Fruit fly (Drosophila melanogaster): Measurements from ENCODE around the gene CG6683.

CG6683 gene

dm6 chr3L:8506975-8507441 is 7.7 kb downstream of the CG6683 start, which contains the start of gene CG43163 (continued):
- TF ChIP-seq CG7987 (GFP tag; optimal IDR thresholded peaks at IDR 0.05), result peak; percentile 65
- peak; percentile 41; the same call in 1 of the 2 replicates for TF ChIP-seq CG13287 (GFP tag; IDR thresholded peaks at IDR 0.05; ENCODE audit: partially characterized antibody)
- 0 out of 2 replicates have a peak, but pooled peaks have one; percentile 17 for TF ChIP-seq CG10321 (GFP tag; IDR thresholded peaks at IDR 0.05)
- peak; percentile 21; the same call in 1 of the 2 replicates for TF ChIP-seq CG14667 (GFP tag; IDR thresholded peaks at IDR 0.05)
- peak in 1 of 3 experiments; percentile 56 for TF ChIP-seq lola (GFP tag; optimal IDR thresholded peaks at IDR 0.05)
- TF ChIP-seq gro (GFP tag; optimal IDR thresholded peaks at IDR 0.05), result peak; percentile 3
- peak; percentile 56 for TF ChIP-seq MESR4 (GFP tag; optimal IDR thresholded peaks at IDR 0.05)
- peak; percentile 72 for TF ChIP-seq E2f2 (GFP tag; IDR thresholded peaks at IDR 0.05)
- peak; percentile 64 for TF ChIP-seq CG12155 (GFP tag; optimal IDR thresholded peaks at IDR 0.05)
- no peak for TF ChIP-seq mirr (GFP tag; optimal IDR thresholded peaks at IDR 0.05)
- TF ChIP-seq Dip2 (GFP tag; IDR thresholded peaks at IDR 0.05), result no peak
- TF ChIP-seq ems (GFP tag; optimal IDR thresholded peaks at IDR 0.05), result peak; percentile 43
- 0 out of 2 replicates have a peak, but pooled peaks have one; percentile 28 for TF ChIP-seq CG5953 (GFP tag; IDR thresholded peaks at IDR 0.05)
- peak; percentile 79 for TF ChIP-seq trem (tag; optimal IDR thresholded peaks at IDR 0.05)
- TF ChIP-seq CG7372 (GFP tag; IDR thresholded peaks at IDR 0.05), result peak; percentile 60
- peak; percentile 42 for TF ChIP-seq gcm2 (GFP tag; optimal IDR thresholded peaks at IDR 0.05)
- peak; percentile 51; the same call in 1 of the 2 replicates for TF ChIP-seq al (GFP tag; IDR thresholded peaks at IDR 0.05)
- peak; percentile 53 for TF ChIP-seq CG13296 (GFP tag; optimal IDR thresholded peaks at IDR 0.05)
- TF ChIP-seq CG3065 (GFP tag; optimal IDR thresholded peaks at IDR 0.05), result peak; percentile 7
- peak; percentile 88 for TF ChIP-seq vvl (GFP tag; IDR thresholded peaks at IDR 0.05)
- TF ChIP-seq D19B (GFP tag; optimal IDR thresholded peaks at IDR 0.05), result no peak
- peak; percentile 27 for TF ChIP-seq mam (GFP tag; optimal IDR thresholded peaks at IDR 0.05)
- peak; percentile 23 to 66 for TF ChIP-seq Pdp1 (GFP tag; optimal IDR thresholded peaks at IDR 0.05)
- TF ChIP-seq Atf-2 (GFP tag; optimal IDR thresholded peaks at IDR 0.05), result peak; percentile 32
- no peak for TF ChIP-seq Ravus (GFP tag; IDR thresholded peaks at IDR 0.05)
- TF ChIP-seq CG16779 (GFP tag; IDR thresholded peaks at IDR 0.05), result no peak
- TF ChIP-seq Taf1 (GFP tag; IDR thresholded peaks at IDR 0.05), result peak; percentile 29; the same call in 1 of the 2 replicates
- TF ChIP-seq Ptx1 (GFP tag; IDR thresholded peaks at IDR 0.05), result peak; percentile 55
- TF ChIP-seq CG8924 (tag; optimal IDR thresholded peaks at IDR 0.05), result peak; percentile 48
- TF ChIP-seq psq (GFP tag; optimal IDR thresholded peaks at IDR 0.05), result no peak
- TF ChIP-seq knrl (GFP tag; IDR thresholded peaks at IDR 0.05; ENCODE audit: partially characterized antibody), result peak; percentile 41; the same call in 1 of the 3 replicates
- no peak for TF ChIP-seq esg (GFP tag; conservative IDR thresholded peaks at IDR 0.05)
- peak; percentile 39 for TF ChIP-seq CG10147 (GFP tag; optimal IDR thresholded peaks at IDR 0.05)
- peak; percentile 70 for TF ChIP-seq grau (tag; optimal IDR thresholded peaks at IDR 0.05)
- TF ChIP-seq seq (GFP tag; IDR thresholded peaks at IDR 0.05), result no peak
- TF ChIP-seq CG11398 (GFP tag; optimal IDR thresholded peaks at IDR 0.05), result no peak
- peak; percentile 62; the same call in 1 of the 3 replicates for TF ChIP-seq CG2889 (GFP tag; IDR thresholded peaks at IDR 0.05)
- TF ChIP-seq phol (tag; optimal IDR thresholded peaks at IDR 0.05), result peak; percentile 77
- TF ChIP-seq fd96Cb (tag; optimal IDR thresholded peaks at IDR 0.05), result peak; percentile 50
- TF ChIP-seq CG11560 (tag; IDR thresholded peaks at IDR 0.05), result no peak
- no peak for TF ChIP-seq yki (optimal IDR thresholded peaks at IDR 0.05)
- no peak for TF ChIP-seq gt (GFP tag; IDR thresholded peaks at IDR 0.05)
- TF ChIP-seq lmd (GFP tag; IDR thresholded peaks at IDR 0.05), result peak; percentile 61; the same call in 1 of the 2 replicates
- TF ChIP-seq Hand (GFP tag; optimal IDR thresholded peaks at IDR 0.05), result no peak
- TF ChIP-seq CG18619 (GFP tag; optimal IDR thresholded peaks at IDR 0.05), result peak; percentile 26
- peak; percentile 48 for TF ChIP-seq nerfin-1 (tag; optimal IDR thresholded peaks at IDR 0.05)
- peak; percentile 54 for TF ChIP-seq CG2116 (GFP tag; optimal IDR thresholded peaks at IDR 0.05)
- TF ChIP-seq tna (GFP tag; IDR thresholded peaks at IDR 0.05; ENCODE audit: partially characterized antibody), result no peak
- peak; percentile 66 for TF ChIP-seq gcm (GFP tag; optimal IDR thresholded peaks at IDR 0.05)
- no peak for TF ChIP-seq cad (GFP tag; optimal IDR thresholded peaks at IDR 0.05)
- peak; percentile 50 for TF ChIP-seq sug (tag; optimal IDR thresholded peaks at IDR 0.05)
